Worm (Caenorhabditis elegans) whole organism, midembryonic: ENCODE results near the gene C41H7.9.

ENCODE experiments used
- T22C8.4 ChIP-seq: fragments of 200-800 bp; sonication (Bioruptor generic); IDR thresholded peaks from 2 replicates; pipeline ENCODE4 v1.3.6; 2022; ENCODE audit warnings: missing genetic modification characterization, missing compliant biosample characterization
- flt-1 ChIP-seq: fragments of 200-800 bp; sonication (Bioruptor generic); IDR thresholded peaks from 2 replicates; pipeline ENCODE4 v1.3.6; 2022; ENCODE audit warnings: missing genetic modification characterization, missing compliant biosample characterization
- klf-2 ChIP-seq: fragments of 200-800 bp; sonication (Bioruptor generic); conservative IDR thresholded peaks from 2 replicates; pipeline ENCODE4 v1.3.6; 2022; ENCODE audit warnings: missing genetic modification reagents, missing genetic modification characterization, missing compliant biosample characterization
- med-1 ChIP-seq: sonication (generic microtip); optimal IDR thresholded peaks from 2 replicates; lab custom pipeline; 2017; ENCODE audit warnings: missing genetic modification characterization, mild to moderate bottlenecking, missing compliant biosample characterization, antibody characterized with exemption, missing genetic modification reagents; ENCODE audit not compliant: insufficient read depth
- ref-1 ChIP-seq: fragments of 200-800 bp; sonication (Bioruptor generic); conservative IDR thresholded peaks from 2 replicates; pipeline ENCODE4 v1.3.6; 2022; ENCODE audit warnings: missing genetic modification reagents, missing genetic modification characterization, missing compliant biosample characterization
- ztf-23 ChIP-seq: fragments of 200-800 bp; sonication (Bioruptor generic); IDR thresholded peaks from 2 replicates; pipeline ENCODE4 v1.3.6; 2022; ENCODE audit warnings: missing genetic modification reagents, missing genetic modification characterization, missing compliant biosample characterization

DNA sequence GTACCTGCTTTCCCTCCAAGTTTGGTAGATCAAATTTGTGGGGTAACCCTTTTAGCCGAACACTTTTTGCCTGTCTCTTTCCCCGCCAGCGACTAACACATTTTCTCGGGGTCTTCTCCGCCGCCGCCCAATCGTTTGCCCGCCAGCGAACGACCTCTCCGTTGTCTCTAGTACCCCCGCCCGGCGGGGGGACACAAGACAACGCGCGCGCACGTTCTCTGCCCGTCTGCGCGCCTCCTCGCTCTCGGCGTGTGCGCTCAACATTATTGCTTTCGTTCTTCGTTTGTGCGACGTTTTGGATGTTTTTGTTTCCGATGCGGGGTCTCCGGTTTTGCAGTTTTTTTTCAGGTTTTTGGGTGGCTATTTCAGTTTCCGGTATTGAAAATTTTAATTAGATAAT is 43.5 kb upstream of the C41H7.9 start:
- no peak for TF ChIP-seq klf-2
- TF ChIP-seq ref-1 (GFP tag; lab: Robert Waterston, UW): no peak
- TF ChIP-seq med-1 (GFP tag; lab: Kevin White, UChicago): no peak
- TF ChIP-seq T22C8.4: no peak
- peak; percentile 55; the same call in 1 of the 2 replicates for TF ChIP-seq flt-1
- 0 out of 2 replicates have a peak, but pooled peaks have one; percentile 52 for TF ChIP-seq ztf-23 (GFP tag; lab: Robert Waterston, UW)
